Worm (Caenorhabditis elegans): ENCODE measurements around the gene C05E4.12.

C05E4.12 gene

DNA sequence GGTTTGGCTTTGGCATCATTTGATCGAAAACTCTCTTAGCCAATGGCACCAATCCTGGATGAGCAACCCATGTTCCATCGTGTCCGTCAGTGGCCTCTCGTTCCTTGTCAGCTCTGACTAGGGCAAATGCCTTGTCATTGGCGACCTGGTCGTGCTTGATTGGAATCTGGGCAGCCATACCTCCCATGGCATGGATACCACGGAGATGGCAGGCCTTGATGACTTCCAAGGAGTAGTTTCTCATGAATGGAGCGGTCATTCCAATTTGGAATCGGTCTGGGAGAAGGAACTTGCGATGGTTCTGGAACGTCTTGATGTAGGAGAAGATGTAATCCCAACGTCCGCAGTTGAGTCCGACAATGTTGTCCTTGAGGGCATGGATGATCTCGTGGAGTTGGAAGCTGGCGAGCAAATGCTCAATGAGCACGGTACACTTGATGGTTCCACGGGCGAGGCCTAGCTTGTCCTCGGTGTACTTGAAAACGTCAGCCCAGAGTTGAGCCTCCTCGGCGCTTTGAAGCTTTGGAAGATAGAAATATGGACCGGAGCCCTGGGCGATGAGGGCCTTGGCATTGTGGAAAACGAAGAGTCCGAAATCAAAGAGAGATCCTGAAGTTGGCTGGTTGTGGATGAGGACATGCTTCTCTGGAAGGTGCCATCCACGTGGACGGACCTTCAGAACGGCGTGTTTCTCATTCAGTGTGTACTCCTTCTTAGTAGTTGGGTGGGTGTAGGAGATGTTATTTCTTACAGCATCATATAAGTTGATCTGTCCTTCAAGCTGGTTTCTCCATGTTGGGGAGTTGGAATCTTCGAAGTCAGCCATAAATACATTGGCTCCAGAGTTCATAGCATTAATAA is 36.6 kb downstream of the C05E4.12 start:
- peak; percentile 21 for TF ChIP-seq syd-9 (tag; optimal IDR thresholded peaks at IDR 0.05)
- no peak for TF ChIP-seq ceh-30 (tag; optimal IDR thresholded peaks at IDR 0.05)
- no peak for TF ChIP-seq pag-3 (tag; optimal IDR thresholded peaks at IDR 0.05; ENCODE audit: borderline replicate concordance)
- no peak for TF ChIP-seq nhr-232 (tag; optimal IDR thresholded peaks at IDR 0.05)
- no peak for TF ChIP-seq ceh-24 (tag; optimal IDR thresholded peaks at IDR 0.05)

DNA sequence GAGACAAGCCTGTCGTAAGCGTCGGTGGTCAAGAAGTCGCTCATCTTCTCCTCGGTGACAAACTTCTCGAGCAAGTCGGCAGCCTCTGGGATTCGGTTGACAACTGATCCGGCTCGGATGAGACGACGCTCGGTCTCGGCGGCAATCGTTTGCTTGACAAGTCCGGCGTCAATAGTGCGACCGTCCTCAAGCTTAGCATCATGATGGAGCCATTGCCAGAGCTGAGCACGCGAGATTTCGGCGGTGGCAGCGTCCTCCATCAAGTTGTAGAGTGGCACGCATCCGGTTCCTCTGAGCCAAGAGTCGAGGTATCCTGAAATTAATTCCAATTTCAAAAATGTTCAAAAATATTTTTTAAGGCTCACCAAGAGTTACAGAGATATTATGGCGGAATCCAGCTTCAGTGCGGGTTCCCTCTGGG is 37.3 kb downstream of the C05E4.12 start:
- TF ChIP-seq elt-4 (tag; optimal IDR thresholded peaks at IDR 0.05) (no peak), ceh-6 (GFP tag; optimal IDR thresholded peaks at IDR 0.05) (no peak), nhr-232 (tag; optimal IDR thresholded peaks at IDR 0.05) (no peak), ceh-45 (GFP tag; IDR thresholded peaks at IDR 0.05) (no peak), ttx-3 (tag; optimal IDR thresholded peaks at IDR 0.05) (no peak), zip-5 (tag; optimal IDR thresholded peaks at IDR 0.05) (no peak), lim-6 (tag; optimal IDR thresholded peaks at IDR 0.05) (no peak), C38D4.7 (GFP tag; optimal IDR thresholded peaks at IDR 0.05) (no peak)

DNA sequence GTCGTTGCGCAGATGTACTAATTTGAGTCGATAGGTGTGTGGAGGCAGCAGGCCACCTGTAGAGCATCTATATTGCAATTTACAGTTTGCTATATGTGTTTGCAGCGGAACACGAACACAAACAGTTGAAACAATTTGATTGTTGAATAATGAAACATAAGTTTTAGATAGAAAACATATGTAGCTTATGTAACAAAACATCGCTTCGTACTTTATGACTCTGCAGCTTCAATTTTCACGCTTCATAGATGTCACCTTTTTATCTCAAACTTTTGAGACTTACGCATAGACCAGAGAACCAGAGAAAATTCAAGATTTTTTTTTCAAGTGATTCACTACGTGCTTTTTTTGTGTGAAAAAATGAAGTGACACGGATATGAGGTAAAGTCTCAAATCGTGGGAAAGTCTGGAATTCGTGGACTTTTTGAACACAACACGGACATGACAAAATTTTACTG is 37.9 kb downstream of the C05E4.12 start, which contains the start of gene fbxb-72:
Gene fbxb-72, minus strand, starts transcription at position 58 of the 458 bp plus-strand sequence.
- no peak for TF ChIP-seq unc-42 (tag; optimal IDR thresholded peaks at IDR 0.05)
- TF ChIP-seq ceh-48 (tag; optimal IDR thresholded peaks at IDR 0.05), result no peak
- peak; percentile 26 for TF ChIP-seq ama-1 (optimal IDR thresholded peaks at IDR 0.05)
- no peak for TF ChIP-seq npax-4 (tag; optimal IDR thresholded peaks at IDR 0.05)
- no peak for TF ChIP-seq ahr-1 (tag; optimal IDR thresholded peaks at IDR 0.05)
- no peak for TF ChIP-seq syd-9 (tag; optimal IDR thresholded peaks at IDR 0.05)
- no peak for TF ChIP-seq C08G9.2 (tag; optimal IDR thresholded peaks at IDR 0.05)
- TF ChIP-seq elt-2 (tag; optimal IDR thresholded peaks at IDR 0.05), result peak; percentile 41
- no peak for TF ChIP-seq sox-4 (tag; optimal IDR thresholded peaks at IDR 0.05)
- no peak for TF ChIP-seq T23F11.4 (GFP tag; optimal IDR thresholded peaks at IDR 0.05)
- TF ChIP-seq dve-1 (tag; optimal IDR thresholded peaks at IDR 0.05), result peak; percentile 56
- TF ChIP-seq sdc-2 (tag; optimal IDR thresholded peaks at IDR 0.05), result no peak
- TF ChIP-seq pqm-1 (tag; optimal IDR thresholded peaks at IDR 0.05), result peak; percentile 3
- no peak for TF ChIP-seq ceh-30 (tag; optimal IDR thresholded peaks at IDR 0.05)
- no peak for TF ChIP-seq mec-3 (tag; optimal IDR thresholded peaks at IDR 0.05; ENCODE audit: borderline replicate concordance)
- TF ChIP-seq C38D4.7 (GFP tag; optimal IDR thresholded peaks at IDR 0.05), result no peak
- TF ChIP-seq tbx-7 (tag; optimal IDR thresholded peaks at IDR 0.05), result no peak
- no peak for TF ChIP-seq unc-86 (tag; optimal IDR thresholded peaks at IDR 0.05)
- TF ChIP-seq fkh-6 (tag; optimal IDR thresholded peaks at IDR 0.05), result no peak
- TF ChIP-seq hlh-6 (tag; optimal IDR thresholded peaks at IDR 0.05), result no peak
- TF ChIP-seq K09A11.1 (tag; optimal IDR thresholded peaks at IDR 0.05; ENCODE audit: insufficient read depth), result no peak
- no peak for TF ChIP-seq ceh-24 (tag; optimal IDR thresholded peaks at IDR 0.05)
- TF ChIP-seq hlh-30 (tag; optimal IDR thresholded peaks at IDR 0.05; ENCODE audit: insufficient read depth), result no peak
- TF ChIP-seq nfya-1 (tag; optimal IDR thresholded peaks at IDR 0.05), result no peak

- TF ChIP-seq ets-4 (tag; optimal IDR thresholded peaks at IDR 0.05) (no peak), pros-1 (tag; optimal IDR thresholded peaks at IDR 0.05) (no peak), madf-2 (tag; optimal IDR thresholded peaks at IDR 0.05) (no peak), hlh-30 (tag; optimal IDR thresholded peaks at IDR 0.05; ENCODE audit: insufficient read depth) (no peak), lim-6 (tag; optimal IDR thresholded peaks at IDR 0.05) (no peak), F13H6.1 (tag; optimal IDR thresholded peaks at IDR 0.05) (no peak), K09A11.1 (tag; optimal IDR thresholded peaks at IDR 0.05; ENCODE audit: insufficient read depth) (no peak), ztf-16 (tag; optimal IDR thresholded peaks at IDR 0.05) (no peak), elt-2 (tag; optimal IDR thresholded peaks at IDR 0.05) (no peak), pqm-1 (tag; optimal IDR thresholded peaks at IDR 0.05) (no peak), mec-3 (tag; optimal IDR thresholded peaks at IDR 0.05; ENCODE audit: borderline replicate concordance) (no peak), rnt-1 (tag; optimal IDR thresholded peaks at IDR 0.05) (no peak), pax-1 (tag; optimal IDR thresholded peaks at IDR 0.05) (no peak), odd-2 (tag; optimal IDR thresholded peaks at IDR 0.05) (no peak), eyg-1 (tag; optimal IDR thresholded peaks at IDR 0.05) (no peak), ceh-19 (GFP tag; optimal IDR thresholded peaks at IDR 0.05) (no peak), tbx-2 (tag; optimal IDR thresholded peaks at IDR 0.05) (no peak), tbx-7 (tag; optimal IDR thresholded peaks at IDR 0.05) (no peak)
Measured at ce11 chrV:722889-723288, 38.9 kb downstream of the C05E4.12 start.
